Worm (Caenorhabditis elegans): ENCODE results near the gene F19G12.8.

The F19G12.8 gene

DNA sequence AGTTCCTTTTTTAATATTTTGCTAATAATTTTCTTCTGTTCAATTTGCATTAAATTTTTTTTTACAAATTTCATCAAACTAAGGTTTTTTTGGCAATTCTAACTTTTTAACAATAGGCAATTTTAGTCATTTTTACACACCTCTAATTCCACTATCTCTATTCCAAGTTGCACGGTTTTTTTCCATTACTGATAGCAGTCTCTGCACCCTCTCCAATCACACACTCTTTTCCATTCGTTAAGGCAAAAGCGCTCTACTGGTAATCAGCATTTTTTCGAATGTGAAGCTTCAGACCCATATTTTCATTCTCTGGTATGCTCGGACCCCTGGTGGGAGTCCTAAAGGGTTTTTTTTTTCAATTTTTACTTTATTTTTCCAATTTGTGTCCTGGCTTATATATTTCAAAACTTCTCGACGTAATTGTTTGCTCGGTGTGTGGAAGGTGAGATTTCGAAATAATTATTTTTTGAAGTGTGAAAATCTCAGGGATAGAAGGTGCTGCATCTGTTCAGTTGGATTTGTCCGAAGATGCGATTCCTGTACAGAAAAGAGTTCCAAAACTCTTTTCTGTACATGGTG, at the start of gene F19G12.8, which contains the start of gene F19G12.4:
F19G12.8 (plus strand) TSS at position 545 of the 579 bp plus-strand sequence.
F19G12.4 (plus strand) TSS at position 529 of the 579 bp plus-strand sequence.
- no peak for TF ChIP-seq ceh-14 (tag; optimal IDR thresholded peaks at IDR 0.05)
- TF ChIP-seq nhr-11 (tag; optimal IDR thresholded peaks at IDR 0.05): no peak
- no peak for TF ChIP-seq eyg-1 (tag; optimal IDR thresholded peaks at IDR 0.05)
- no peak for TF ChIP-seq hlh-30 (tag; optimal IDR thresholded peaks at IDR 0.05; ENCODE audit: insufficient read depth)
- no peak for TF ChIP-seq C08G9.2 (tag; optimal IDR thresholded peaks at IDR 0.05)
- no peak for TF ChIP-seq ets-4 (tag; optimal IDR thresholded peaks at IDR 0.05)
- no peak for TF ChIP-seq unc-86 (tag; optimal IDR thresholded peaks at IDR 0.05)
- no peak for TF ChIP-seq ref-2 (tag; optimal IDR thresholded peaks at IDR 0.05)
- no peak for TF ChIP-seq dve-1 (tag; optimal IDR thresholded peaks at IDR 0.05)
- TF ChIP-seq lin-11 (tag; optimal IDR thresholded peaks at IDR 0.05): no peak
- no peak for TF ChIP-seq pat-9 (tag; optimal IDR thresholded peaks at IDR 0.05)
- TF ChIP-seq npax-4 (tag; optimal IDR thresholded peaks at IDR 0.05): no peak
- no peak for TF ChIP-seq K09A11.1 (tag; optimal IDR thresholded peaks at IDR 0.05; ENCODE audit: insufficient read depth)
- TF ChIP-seq ceh-18 (tag; optimal IDR thresholded peaks at IDR 0.05): no peak

- no peak for TF ChIP-seq elt-4 (tag; optimal IDR thresholded peaks at IDR 0.05)
- no peak for TF ChIP-seq hlh-13 (GFP tag; optimal IDR thresholded peaks at IDR 0.05)
- no peak for TF ChIP-seq tbx-7 (tag; optimal IDR thresholded peaks at IDR 0.05)
- TF ChIP-seq elt-2 (tag; optimal IDR thresholded peaks at IDR 0.05): no peak
- no peak for TF ChIP-seq tbx-2 (tag; optimal IDR thresholded peaks at IDR 0.05)
- no peak for TF ChIP-seq ceh-48 (tag; optimal IDR thresholded peaks at IDR 0.05)
- no peak for TF ChIP-seq npax-4 (tag; optimal IDR thresholded peaks at IDR 0.05)
- TF ChIP-seq pax-1 (tag; optimal IDR thresholded peaks at IDR 0.05): no peak
- no peak for TF ChIP-seq ceh-45 (GFP tag; IDR thresholded peaks at IDR 0.05)
- TF ChIP-seq zip-5 (tag; optimal IDR thresholded peaks at IDR 0.05): no peak
- TF ChIP-seq Y22D7AL.16 (tag; optimal IDR thresholded peaks at IDR 0.05): no peak
- TF ChIP-seq F13H6.1 (tag; optimal IDR thresholded peaks at IDR 0.05): no peak
- no peak for TF ChIP-seq unc-3 (GFP tag; conservative IDR thresholded peaks at IDR 0.05)
- no peak for TF ChIP-seq unc-3 (tag; optimal IDR thresholded peaks at IDR 0.05)
- no peak for TF ChIP-seq ceh-30 (tag; optimal IDR thresholded peaks at IDR 0.05)
- no peak for TF ChIP-seq sox-2 (GFP tag; IDR thresholded peaks at IDR 0.05)
Measured at ce11 chrX:1367416-1367815, 49.7 kb upstream of the F19G12.8 start, which contains the start of gene dgn-2. TSS of gene dgn-2 (minus strand) at chrX:1367516.

- TF ChIP-seq ceh-34 (tag; optimal IDR thresholded peaks at IDR 0.05) (no peak), sdc-2 (tag; optimal IDR thresholded peaks at IDR 0.05) (peak; percentile 95)
Measured at ce11 chrX:1370736-1371281, 46.3 kb upstream of the F19G12.8 start, which contains the start of gene F56C3.7. TSS of gene F56C3.7 (minus strand) at chrX:1370786.

ce11 chrX:1371688-1372087, 45.4 kb upstream of the F19G12.8 start, which contains the start of gene fbxa-190:
TSS of gene fbxa-190 (plus strand) at chrX:1372012.
- TF ChIP-seq elt-2 (tag; optimal IDR thresholded peaks at IDR 0.05) (peak; percentile 27), eyg-1 (tag; optimal IDR thresholded peaks at IDR 0.05) (no peak)

DNA sequence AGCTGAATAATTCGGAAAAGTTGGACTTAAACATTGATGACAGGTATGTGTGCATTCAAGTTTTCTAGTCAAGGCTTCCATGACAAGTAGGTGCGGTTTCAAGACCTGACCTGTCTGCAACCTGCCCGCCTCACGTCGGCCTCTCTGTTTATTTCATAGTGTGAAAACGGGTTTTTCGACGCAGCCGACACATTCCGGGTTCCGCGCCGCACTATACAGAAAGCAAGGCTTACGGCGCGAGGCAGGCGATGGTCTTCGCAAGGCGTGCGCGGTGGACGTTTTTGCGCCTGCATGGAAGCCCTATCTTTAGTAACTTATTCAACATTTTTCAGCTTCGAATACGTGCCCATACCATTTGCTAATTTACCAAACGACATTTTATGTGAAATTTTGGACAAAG, 44.7 kb upstream of the F19G12.8 start:
- TF ChIP-seq ceh-6 (GFP tag; optimal IDR thresholded peaks at IDR 0.05): no peak
- TF ChIP-seq pros-1 (tag; optimal IDR thresholded peaks at IDR 0.05): no peak
- TF ChIP-seq C38D4.7 (GFP tag; optimal IDR thresholded peaks at IDR 0.05): no peak
- TF ChIP-seq eyg-1 (tag; optimal IDR thresholded peaks at IDR 0.05): no peak
- TF ChIP-seq pha-2 (tag; optimal IDR thresholded peaks at IDR 0.05): no peak
- no peak for TF ChIP-seq fkh-6 (tag; optimal IDR thresholded peaks at IDR 0.05)
- TF ChIP-seq npax-4 (tag; optimal IDR thresholded peaks at IDR 0.05): no peak
- TF ChIP-seq unc-55 (GFP tag; optimal IDR thresholded peaks at IDR 0.05): no peak
- no peak for TF ChIP-seq ama-1 (optimal IDR thresholded peaks at IDR 0.05)

Data from whole organism, late embryonic.